Worm (Caenorhabditis elegans) whole organism, dauer: ENCODE results near the gene idpc-2.

Experiments used
- unc-62 ChIP-seq: sonication (generic microtip); optimal IDR thresholded peaks from 2 replicates; lab custom pipeline; 2017; ENCODE audit warnings: missing biosample characterization, missing genetic modification reagents, missing genetic modification characterization

Gene idpc-2

ce11 chrV:8621213-8621612 is at the start of gene idpc-2:
TSS of gene idpc-2 (minus strand) at chrV:8621313.
- TF ChIP-seq unc-62 (GFP tag; lab: Kevin White, UChicago): no peak

ce11 chrV:8670759-8671158 is 49.6 kb upstream of the idpc-2 start:
- TF ChIP-seq unc-62 (GFP tag; lab: Kevin White, UChicago): no peak

ce11 chrV:8668224-8668623 is 47.1 kb upstream of the idpc-2 start:
- TF ChIP-seq unc-62 (GFP tag; lab: Kevin White, UChicago): no peak

DNA sequence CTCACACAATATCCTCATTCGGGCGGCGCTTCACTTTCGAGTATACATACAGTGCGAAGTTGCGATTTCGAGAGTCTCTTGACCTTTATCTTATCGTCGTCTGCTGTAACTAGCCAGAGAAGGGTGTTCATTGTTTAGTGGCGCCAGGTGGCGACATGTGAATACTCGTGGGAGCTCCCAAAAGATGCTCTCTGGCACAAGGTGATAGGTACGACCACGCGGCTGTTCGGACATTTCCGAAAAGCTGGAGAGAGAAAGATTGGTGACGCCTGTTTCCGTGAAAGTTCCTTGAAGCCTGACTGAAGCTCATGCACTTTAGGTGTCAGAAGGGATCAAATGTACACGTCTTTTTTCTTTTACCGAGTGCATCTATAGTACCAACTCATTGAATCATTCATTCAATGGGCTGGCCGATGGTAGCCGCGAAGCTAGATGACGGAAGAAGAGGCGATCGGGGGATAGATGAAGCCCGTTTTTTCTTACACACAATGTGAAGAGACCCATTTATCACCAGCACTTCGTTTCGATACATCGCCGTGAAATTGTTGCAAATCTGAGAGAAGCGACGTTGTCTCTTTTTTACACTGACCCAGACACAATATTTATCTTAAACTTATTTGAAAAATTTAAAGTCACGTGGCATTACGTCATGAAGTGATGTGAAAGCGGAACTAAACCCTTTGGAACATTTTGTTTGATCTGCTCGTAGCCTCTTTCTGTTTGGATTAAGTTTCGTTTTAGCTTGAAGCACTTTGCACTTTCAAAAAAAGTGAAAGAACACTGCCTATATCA is 46.3 kb upstream of the idpc-2 start:
- TF ChIP-seq unc-62 (GFP tag; lab: Kevin White, UChicago): no peak

DNA sequence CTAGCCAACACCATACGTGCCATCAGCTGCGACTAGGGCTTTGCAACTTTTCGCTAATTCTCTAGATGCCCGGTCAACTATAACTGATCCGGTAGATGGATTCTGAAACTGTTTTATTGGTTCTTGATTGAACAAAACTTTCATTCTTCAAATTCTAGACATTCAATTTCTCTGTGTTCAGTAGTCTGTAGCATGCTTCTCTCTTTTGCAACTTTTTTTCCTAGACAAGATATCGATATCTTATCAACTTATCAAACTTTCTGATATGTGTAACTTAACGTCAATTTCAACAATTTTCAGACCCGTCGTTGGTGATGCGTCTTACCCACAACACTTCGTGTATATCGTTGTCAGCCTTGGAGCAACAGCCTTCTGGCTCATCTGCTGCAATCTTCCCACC is 44.7 kb upstream of the idpc-2 start, which contains the start of gene ZC190.4:
Gene ZC190.4, plus strand, starts transcription at position 301 of the 400 bp plus-strand sequence.
- TF ChIP-seq unc-62 (GFP tag; lab: Kevin White, UChicago): no peak

- no peak for TF ChIP-seq unc-62 (GFP tag; lab: Kevin White, UChicago)
These were observed 41.9 kb upstream of the idpc-2 start for ce11 chrV:8663023-8663422.

DNA sequence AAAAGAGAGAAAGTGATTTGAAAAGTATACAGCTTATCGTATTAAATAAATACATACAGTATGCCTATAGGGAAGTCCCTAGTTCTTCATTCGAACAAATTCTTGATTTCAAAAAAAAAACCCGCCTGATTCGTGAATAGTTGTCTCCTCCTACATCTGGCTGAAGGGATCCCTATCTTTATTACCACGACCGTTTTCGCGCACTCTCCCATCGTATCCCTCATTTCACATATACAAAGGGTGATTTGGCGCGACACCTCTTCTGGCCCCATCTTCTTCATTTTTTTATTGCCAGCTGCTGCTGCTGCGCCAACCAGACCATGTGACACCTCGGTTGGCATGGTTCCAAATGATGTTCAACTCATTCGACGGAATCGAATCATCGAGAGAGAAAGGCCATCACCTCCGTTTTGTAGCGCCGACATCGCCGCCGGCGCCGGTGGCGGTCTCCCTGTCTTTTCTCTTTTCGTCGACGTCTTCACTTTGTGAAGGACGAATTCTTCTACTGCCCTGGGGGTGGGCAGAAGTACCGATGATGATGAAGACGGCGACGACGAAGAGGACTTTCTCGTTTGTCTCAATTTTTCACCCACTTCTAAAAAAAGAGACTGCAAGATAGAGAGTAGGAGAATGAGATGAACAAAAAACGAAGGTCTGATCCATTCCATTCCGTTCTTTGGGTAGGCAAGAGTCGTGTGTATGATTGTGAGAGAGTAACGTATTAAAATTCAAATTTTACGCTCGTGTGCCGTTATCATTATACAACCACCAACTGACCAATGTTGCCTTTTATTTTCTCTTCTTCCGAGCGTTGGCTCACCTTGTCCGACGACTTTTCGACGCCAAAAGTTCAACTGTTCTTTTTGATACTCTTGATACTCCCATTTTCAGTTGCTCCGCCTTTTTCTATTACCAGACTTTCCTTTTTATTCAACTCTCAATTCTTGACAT is 41.2 kb upstream of the idpc-2 start:
- TF ChIP-seq unc-62 (GFP tag; lab: Kevin White, UChicago): no peak

DNA sequence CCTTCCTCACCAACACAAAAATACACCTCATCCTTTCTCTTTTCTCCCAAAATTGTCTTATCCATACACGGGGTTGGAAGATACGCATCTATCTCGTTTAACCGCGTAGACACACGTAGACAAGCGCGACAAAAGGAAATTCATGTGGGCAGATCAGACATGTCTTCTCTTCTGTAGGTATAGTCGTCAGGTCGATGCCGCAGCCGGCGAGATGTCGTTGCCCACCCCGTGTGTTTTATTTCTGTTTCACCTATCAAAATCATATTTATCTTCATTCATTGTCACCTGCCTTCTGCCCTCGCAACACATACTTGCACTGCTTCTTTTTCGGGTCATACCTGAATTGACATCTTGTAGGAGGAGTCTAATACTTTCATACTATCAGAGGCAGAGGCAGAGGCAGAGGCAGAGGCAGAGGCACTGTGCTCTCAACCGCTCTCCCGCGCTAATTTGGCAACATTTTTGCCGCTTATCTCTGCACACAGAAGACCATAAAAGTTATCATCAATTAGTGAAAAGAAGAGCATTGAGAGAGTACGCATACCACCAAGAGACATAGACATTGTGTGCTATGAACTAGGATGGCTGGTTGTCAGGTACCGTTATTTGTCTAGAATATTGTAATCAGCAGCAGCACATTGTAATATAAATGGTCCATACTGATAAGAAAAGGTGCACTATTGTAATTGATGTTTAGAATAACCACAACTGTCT is 40.3 kb upstream of the idpc-2 start:
- no peak for TF ChIP-seq unc-62 (GFP tag; lab: Kevin White, UChicago)

DNA sequence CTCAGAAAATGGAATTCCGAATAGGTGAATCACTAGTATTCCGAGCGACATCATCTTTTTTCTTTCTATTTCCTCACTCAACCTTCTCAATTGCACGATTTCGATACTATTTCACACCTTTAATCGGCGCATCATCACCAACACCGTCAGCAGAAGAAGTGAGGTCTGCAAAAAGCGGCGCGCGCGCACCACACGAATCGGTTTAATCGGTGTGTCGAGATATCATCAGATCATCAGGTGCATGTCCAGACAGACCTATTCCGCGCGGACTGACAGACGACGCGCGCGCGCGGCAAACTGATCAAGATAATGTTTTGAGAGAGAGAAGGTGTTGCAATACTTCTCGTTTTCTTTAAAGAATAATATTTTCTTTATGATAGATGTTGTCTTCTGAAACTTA is 39.4 kb upstream of the idpc-2 start:
- TF ChIP-seq unc-62 (GFP tag; lab: Kevin White, UChicago): no peak

DNA sequence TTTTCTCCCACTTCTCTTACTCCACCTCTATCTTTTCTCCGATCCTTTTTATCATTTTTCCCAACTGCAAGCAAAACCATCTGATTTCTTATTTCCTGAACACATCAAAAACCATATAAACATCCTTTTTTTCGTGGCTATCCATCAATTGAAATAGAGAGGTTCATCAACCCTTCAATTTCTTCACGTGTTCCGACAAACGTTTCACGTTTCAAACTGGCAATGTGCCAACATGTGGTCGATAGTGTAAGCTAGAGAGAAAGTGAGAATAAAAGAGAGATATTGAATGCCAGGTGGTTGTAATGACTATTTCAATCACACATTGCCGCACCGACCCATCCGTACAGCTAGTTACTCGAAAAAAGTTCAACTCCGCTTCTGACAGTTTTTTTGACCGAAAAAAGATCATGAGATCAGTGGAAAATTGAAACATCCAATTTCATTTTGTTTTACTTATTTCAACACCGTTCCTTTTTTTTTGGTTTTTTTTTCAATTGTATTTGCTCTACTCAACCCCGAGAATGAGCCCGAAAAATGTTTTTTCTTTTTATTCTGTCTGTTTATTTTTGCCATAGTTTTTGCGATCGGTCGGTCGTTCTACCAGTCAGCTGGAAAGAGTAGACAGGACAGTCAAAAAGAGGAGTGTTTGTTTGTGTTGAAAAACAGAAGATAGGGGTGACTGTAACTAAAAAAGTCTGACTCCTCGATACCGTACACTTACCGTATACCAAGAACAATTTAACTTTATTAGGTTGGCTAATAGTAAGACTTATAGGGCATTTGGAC is 37.7 kb upstream of the idpc-2 start:
- no peak for TF ChIP-seq unc-62 (GFP tag; lab: Kevin White, UChicago)

DNA sequence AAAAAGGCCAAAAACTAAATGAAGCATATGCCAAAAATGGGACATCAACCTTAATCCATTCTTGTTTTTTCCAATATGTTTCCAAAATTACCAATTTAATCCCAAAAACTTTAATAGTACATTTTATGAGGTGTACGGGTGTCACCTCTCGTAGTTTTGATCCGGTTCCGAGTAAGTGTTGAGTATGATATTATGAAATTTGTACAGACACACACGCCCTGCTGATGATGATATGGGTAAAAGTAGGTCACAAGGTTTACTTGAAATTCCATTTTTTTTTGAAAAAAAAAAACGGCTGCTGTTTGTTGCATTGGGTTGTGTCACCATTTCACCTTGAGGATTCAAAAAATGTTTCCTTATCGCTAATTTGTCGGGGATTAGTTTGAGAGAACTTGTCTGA is 36.8 kb upstream of the idpc-2 start:
- no peak for TF ChIP-seq unc-62 (GFP tag; lab: Kevin White, UChicago)

DNA sequence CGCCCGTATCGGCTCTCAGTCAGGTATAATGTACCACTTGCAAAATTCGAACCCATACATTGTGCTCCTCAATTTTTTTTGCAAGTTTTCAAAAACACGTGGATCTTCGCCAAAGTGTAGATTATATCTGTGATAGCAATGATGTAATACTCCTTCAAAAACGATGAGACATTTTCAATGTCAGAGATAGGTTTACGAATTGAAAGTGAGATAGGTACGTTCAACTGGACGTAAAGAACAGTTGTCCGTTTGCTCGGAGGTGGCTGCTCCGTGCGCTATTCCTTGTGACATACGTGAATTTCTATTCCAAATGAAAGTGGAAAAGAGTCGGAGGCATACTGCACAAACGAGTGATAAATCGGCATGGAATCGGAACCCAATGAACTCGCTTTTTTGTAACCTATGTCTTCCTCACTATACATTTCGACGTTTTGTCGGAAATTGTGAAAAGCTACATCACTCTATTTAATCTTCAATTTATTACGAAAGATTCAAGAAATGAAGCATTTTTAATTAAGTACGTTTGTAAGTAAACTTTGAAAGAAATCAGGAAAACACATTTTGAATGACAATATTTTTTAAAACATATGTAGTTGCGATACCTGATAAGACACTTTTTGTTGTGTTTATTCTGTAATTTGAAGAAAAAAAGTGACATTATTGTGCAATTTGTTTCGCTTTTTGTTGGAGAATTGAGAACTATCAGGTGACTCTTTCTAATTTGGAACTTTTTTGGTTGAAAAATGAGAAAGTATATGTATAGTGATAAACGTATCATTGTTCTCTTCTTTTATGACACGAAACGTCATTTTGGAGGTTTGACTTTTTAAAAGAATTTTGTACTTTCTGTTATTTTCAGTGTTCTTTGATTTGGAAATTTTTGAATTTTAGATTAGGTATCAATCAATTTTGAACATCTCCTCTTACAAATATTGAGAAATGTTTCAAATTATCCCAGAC is 33.6 kb upstream of the idpc-2 start:
- TF ChIP-seq unc-62 (GFP tag; lab: Kevin White, UChicago): no peak

ce11 chrV:8653080-8653821 is 32.1 kb upstream of the idpc-2 start:
- TF ChIP-seq unc-62 (GFP tag; lab: Kevin White, UChicago): no peak
